Worm (Caenorhabditis elegans) whole organism, L3 larva: ENCODE data around the gene T23F11.11.

Experiments
- R02D3.7 ChIP-seq: fragments of 150-350 bp; optimal IDR thresholded peaks from 2 replicates; lab custom pipeline; 2014; ENCODE audit warnings: missing biosample characterization, missing genetic modification characterization
- ZK546.5 ChIP-seq: sonication (generic microtip); optimal IDR thresholded peaks from 2 replicates; lab custom pipeline; 2017; ENCODE audit warnings: missing biosample characterization, missing genetic modification characterization
- aly-2 ChIP-seq: fragments of 150-350 bp; optimal IDR thresholded peaks from 2 replicates; lab custom pipeline; 2014; ENCODE audit warnings: missing biosample characterization, missing genetic modification characterization
- ama-1 ChIP-seq: fragments of 150-350 bp; optimal IDR thresholded peaks from 2 replicates; lab custom pipeline; 2018
- ceh-16 ChIP-seq: sonication (generic microtip); optimal IDR thresholded peaks from 2 replicates; lab custom pipeline; 2017; ENCODE audit warnings: missing biosample characterization, missing genetic modification characterization
- ceh-28 ChIP-seq: fragments of 150-350 bp; optimal IDR thresholded peaks from 2 replicates; lab custom pipeline; 2014; ENCODE audit warnings: missing biosample characterization, missing genetic modification reagents, missing genetic modification characterization
- ceh-82 ChIP-seq: fragments of 150-350 bp; optimal IDR thresholded peaks from 2 replicates; lab custom pipeline; 2014; ENCODE audit warnings: missing biosample characterization, missing genetic modification characterization
- ceh-9 ChIP-seq: sonication (generic microtip); optimal IDR thresholded peaks from 2 replicates; lab custom pipeline; 2018; ENCODE audit warnings: missing biosample characterization, missing genetic modification characterization
- daf-12 ChIP-seq: fragments of 150-350 bp; optimal IDR thresholded peaks from 2 replicates; lab custom pipeline; 2014; ENCODE audit warnings: missing biosample characterization, missing genetic modification reagents, missing genetic modification characterization
- egl-27 ChIP-seq: sonication (generic microtip); optimal IDR thresholded peaks from 4 replicates; lab custom pipeline; 2017; ENCODE audit warnings: missing biosample characterization, missing genetic modification reagents, missing genetic modification characterization
- egl-5 ChIP-seq: fragments of 150-350 bp; optimal IDR thresholded peaks from 2 replicates; lab custom pipeline; 2017; ENCODE audit warnings: missing biosample characterization, missing genetic modification reagents, missing genetic modification characterization, inconsistent platforms
- elt-1 ChIP-seq: fragments of 150-350 bp; optimal IDR thresholded peaks from 2 replicates; lab custom pipeline; 2014; ENCODE audit warnings: missing biosample characterization, missing genetic modification characterization
- elt-2 ChIP-seq: sonication (generic microtip); optimal IDR thresholded peaks from 2 replicates; lab custom pipeline; 2016; ENCODE audit warnings: missing genetic modification reagents, mild to moderate bottlenecking, missing genetic modification characterization, missing compliant biosample characterization
- elt-3 ChIP-seq, 3 experiments: fragments of 150-350 bp in 1 of 3; sonication (generic microtip) in 2 of 3; optimal IDR thresholded peaks; 2 replicates in 2 of 3; 4 replicates in 1 of 3; lab custom pipeline; 2014 to 2017; ENCODE audit warnings: missing biosample characterization in 3 of 3, missing genetic modification characterization in 3 of 3
- eor-1 ChIP-seq, 2 experiments: fragments of 150-350 bp; optimal IDR thresholded peaks; 2 replicates each; lab custom pipeline; 2014 to 2018; ENCODE audit warnings: missing biosample characterization in 2 of 2, missing genetic modification characterization in 2 of 2
- fkh-10 ChIP-seq: sonication (generic microtip); optimal IDR thresholded peaks from 2 replicates; lab custom pipeline; 2017; ENCODE audit warnings: missing biosample characterization, missing genetic modification reagents, missing genetic modification characterization
- fkh-2 ChIP-seq: fragments of 150-350 bp; optimal IDR thresholded peaks from 2 replicates; lab custom pipeline; 2014; ENCODE audit warnings: missing biosample characterization, missing genetic modification reagents, missing genetic modification characterization
- fos-1 ChIP-seq: fragments of 150-350 bp; optimal IDR thresholded peaks from 2 replicates; lab custom pipeline; 2014; ENCODE audit warnings: missing biosample characterization, missing genetic modification characterization
- hmg-11 ChIP-seq: sonication (generic microtip); optimal IDR thresholded peaks from 2 replicates; lab custom pipeline; 2016; ENCODE audit warnings: missing genetic modification characterization, missing compliant biosample characterization
- jun-1 ChIP-seq: fragments of 150-350 bp; optimal IDR thresholded peaks from 2 replicates; lab custom pipeline; 2014; ENCODE audit warnings: missing biosample characterization, missing genetic modification reagents, missing genetic modification characterization
- lin-15B ChIP-seq: fragments of 150-350 bp; optimal IDR thresholded peaks from 2 replicates; lab custom pipeline; 2014; ENCODE audit warnings: missing biosample characterization, missing genetic modification characterization
- lin-39 ChIP-seq: fragments of 150-350 bp; optimal IDR thresholded peaks from 2 replicates; lab custom pipeline; 2018; ENCODE audit warnings: missing biosample characterization, missing genetic modification reagents, missing genetic modification characterization
- lsy-12 ChIP-seq: sonication (generic microtip); optimal IDR thresholded peaks from 2 replicates; lab custom pipeline; 2016; ENCODE audit warnings: mild to moderate bottlenecking, missing genetic modification characterization, missing compliant biosample characterization
- mdl-1 ChIP-seq: fragments of 150-350 bp; optimal IDR thresholded peaks from 2 replicates; lab custom pipeline; 2014; ENCODE audit warnings: missing biosample characterization, missing genetic modification characterization
- mml-1 ChIP-seq: fragments of 150-350 bp; sonication (generic microtip); optimal IDR thresholded peaks from 3 replicates; lab custom pipeline; 2014; ENCODE audit warnings: missing biosample characterization, missing genetic modification characterization
- nfya-1 ChIP-seq: sonication (generic microtip); optimal IDR thresholded peaks from 2 replicates; lab custom pipeline; 2017; ENCODE audit warnings: missing genetic modification characterization, mild to moderate bottlenecking, missing compliant biosample characterization, antibody characterized with exemption, moderate library complexity; ENCODE audit not compliant: insufficient read depth
- nhr-11 ChIP-seq: fragments of 150-350 bp; optimal IDR thresholded peaks from 2 replicates; lab custom pipeline; 2014; ENCODE audit warnings: missing biosample characterization, missing genetic modification characterization
- nhr-12 ChIP-seq: fragments of 150-350 bp; optimal IDR thresholded peaks from 2 replicates; lab custom pipeline; 2014; ENCODE audit warnings: missing biosample characterization, missing genetic modification characterization
- nhr-23 ChIP-seq: fragments of 150-350 bp; optimal IDR thresholded peaks from 2 replicates; lab custom pipeline; 2014; ENCODE audit warnings: missing biosample characterization, missing genetic modification reagents, missing genetic modification characterization
- nhr-237 ChIP-seq: fragments of 150-350 bp; optimal IDR thresholded peaks from 2 replicates; lab custom pipeline; 2014; ENCODE audit warnings: missing biosample characterization, missing genetic modification characterization
- nhr-25 ChIP-seq: sonication (generic microtip); optimal IDR thresholded peaks from 2 replicates; lab custom pipeline; 2017; ENCODE audit warnings: missing biosample characterization, missing genetic modification characterization
- nhr-28 ChIP-seq: fragments of 150-350 bp; optimal IDR thresholded peaks from 2 replicates; lab custom pipeline; 2014; ENCODE audit warnings: missing biosample characterization, missing genetic modification characterization
- nhr-43 ChIP-seq: sonication (generic microtip); optimal IDR thresholded peaks from 2 replicates; lab custom pipeline; 2016; ENCODE audit warnings: mild to moderate bottlenecking, missing genetic modification characterization, missing compliant biosample characterization; ENCODE audit not compliant: poor library complexity, severe bottlenecking
- nhr-67 ChIP-seq: fragments of 150-350 bp; optimal IDR thresholded peaks from 2 replicates; lab custom pipeline; 2014; ENCODE audit warnings: missing biosample characterization, missing genetic modification characterization
- nhr-76 ChIP-seq: fragments of 150-350 bp; sonication (generic microtip); optimal IDR thresholded peaks from 5 replicates; lab custom pipeline; 2014; ENCODE audit warnings: missing biosample characterization, missing genetic modification characterization
- nhr-77 ChIP-seq: fragments of 150-350 bp; optimal IDR thresholded peaks from 2 replicates; lab custom pipeline; 2014; ENCODE audit warnings: missing biosample characterization, missing genetic modification characterization
- pha-4 ChIP-seq: fragments of 150-350 bp; optimal IDR thresholded peaks from 2 replicates; lab custom pipeline; 2014; ENCODE audit warnings: missing biosample characterization, missing genetic modification reagents, missing genetic modification characterization
- pqm-1 ChIP-seq: fragments of 150-350 bp; optimal IDR thresholded peaks from 2 replicates; lab custom pipeline; 2017; ENCODE audit warnings: missing biosample characterization, missing genetic modification characterization, inconsistent platforms
- sea-2 ChIP-seq: fragments of 150-350 bp; sonication (generic microtip); optimal IDR thresholded peaks from 4 replicates; lab custom pipeline; 2014; ENCODE audit warnings: missing biosample characterization, missing genetic modification reagents, missing genetic modification characterization
- skn-1 ChIP-seq: fragments of 150-350 bp; optimal IDR thresholded peaks from 2 replicates; lab custom pipeline; 2014; ENCODE audit warnings: missing biosample characterization, missing genetic modification characterization
- snpc-4 ChIP-seq: fragments of 150-350 bp; optimal IDR thresholded peaks from 2 replicates; lab custom pipeline; 2014; ENCODE audit warnings: missing biosample characterization, missing genetic modification characterization
- tbx-2 ChIP-seq: sonication (generic microtip); optimal IDR thresholded peaks from 2 replicates; lab custom pipeline; 2016; ENCODE audit warnings: mild to moderate bottlenecking, missing genetic modification characterization, missing compliant biosample characterization
- unc-39 ChIP-seq: sonication (generic microtip); optimal IDR thresholded peaks from 4 replicates; lab custom pipeline; 2017; ENCODE audit warnings: missing biosample characterization, missing genetic modification characterization
- unc-62 ChIP-seq: fragments of 150-350 bp; sonication (generic microtip); optimal IDR thresholded peaks from 4 replicates; lab custom pipeline; 2014; ENCODE audit warnings: missing biosample characterization, missing genetic modification reagents, missing genetic modification characterization
- zag-1 ChIP-seq: fragments of 150-350 bp; optimal IDR thresholded peaks from 2 replicates; lab custom pipeline; 2014; ENCODE audit warnings: missing biosample characterization, missing genetic modification characterization
- ztf-11 ChIP-seq: fragments of 150-350 bp; optimal IDR thresholded peaks from 2 replicates; lab custom pipeline; 2014; ENCODE audit warnings: missing biosample characterization, missing genetic modification characterization
- ztf-4 ChIP-seq: fragments of 150-350 bp; optimal IDR thresholded peaks from 2 replicates; lab custom pipeline; 2014; ENCODE audit warnings: missing biosample characterization, missing genetic modification characterization

T23F11.11 gene

DNA sequence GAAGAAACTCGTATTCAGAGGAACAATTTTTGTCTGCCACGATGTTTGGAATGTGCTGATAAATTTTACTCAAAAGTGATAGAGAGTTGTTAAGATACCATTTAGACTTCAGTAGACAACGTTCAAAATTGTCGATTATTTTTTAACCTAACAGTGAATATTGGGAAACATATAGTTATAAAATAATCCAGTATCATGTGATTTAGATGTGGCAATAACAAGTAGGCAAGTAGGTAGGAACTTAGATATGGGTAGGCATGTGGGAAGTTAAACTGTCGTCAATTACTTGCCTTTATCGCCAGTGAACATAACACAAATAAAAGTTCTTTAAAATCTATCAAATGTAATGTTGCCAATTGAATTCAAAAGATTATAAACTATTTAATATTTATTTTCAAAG is at the start of gene T23F11.11:
TSS of gene T23F11.11 (minus strand) at position 101 of the 400 bp plus-strand sequence.
- TF ChIP-seq jun-1 (tag; lab: Kevin White, UChicago) (no peak), nfya-1 (tag; lab: Kevin White, UChicago) (no peak), egl-5 (tag; lab: Kevin White, UChicago) (no peak), aly-2 (tag; lab: Kevin White, UChicago) (no peak), fkh-10 (GFP tag; lab: Kevin White, UChicago) (no peak), ceh-9 (tag; lab: Kevin White, UChicago) (no peak), nhr-77 (tag; lab: Kevin White, UChicago) (no peak), ztf-11 (tag; lab: Kevin White, UChicago) (no peak), elt-1 (tag; lab: Kevin White, UChicago) (no peak), nhr-12 (no peak), mdl-1 (no peak), nhr-76 (tag; lab: Kevin White, UChicago) (no peak), ama-1 (lab: Kevin White, UChicago) (no peak), pqm-1 (tag; lab: Kevin White, UChicago) (no peak), nhr-11 (tag; lab: Kevin White, UChicago) (no peak), nhr-23 (tag; lab: Kevin White, UChicago) (no peak), egl-27 (tag; lab: Kevin White, UChicago) (no peak), tbx-2 (tag; lab: Kevin White, UChicago) (no peak)

DNA sequence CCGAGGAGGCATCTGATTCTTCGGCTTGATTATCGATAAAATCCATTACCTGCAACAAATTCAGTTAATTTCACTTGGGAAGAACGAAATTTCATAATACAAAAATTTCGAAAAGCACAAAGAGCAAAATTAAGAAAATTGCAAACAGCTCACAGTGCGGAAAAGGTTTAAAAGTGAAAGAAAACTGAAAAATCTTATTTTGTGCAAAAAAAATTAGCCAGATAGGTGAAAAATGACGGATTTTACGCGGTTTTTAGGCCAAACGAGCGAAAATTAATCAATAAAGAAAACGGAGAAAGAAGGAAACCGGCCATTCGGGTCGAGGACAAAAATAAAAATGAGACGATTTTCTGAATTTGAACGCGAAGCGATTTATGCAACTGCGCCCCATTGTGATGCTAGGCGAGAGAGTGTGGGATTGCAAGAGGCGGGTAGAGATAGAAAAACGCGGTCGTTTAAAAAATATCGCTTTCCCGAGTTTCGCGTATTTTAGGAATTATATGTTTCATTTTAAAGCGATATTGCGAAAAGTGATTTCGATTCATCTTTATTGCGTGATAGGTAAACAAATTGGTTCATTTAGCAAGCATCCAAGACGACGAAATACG is 49.3 kb upstream of the T23F11.11 start, which contains the start of gene emb-5:
TSS of gene emb-5 (minus strand) at position 51 of the 608 bp plus-strand sequence.
- TF ChIP-seq egl-5 (tag; lab: Kevin White, UChicago) (peak; percentile 35), ceh-9 (tag; lab: Kevin White, UChicago) (no peak), lin-15B (tag; lab: Kevin White, UChicago) (peak; percentile 81), skn-1 (tag; lab: Kevin White, UChicago) (no peak), sea-2 (GFP tag; lab: Kevin White, UChicago) (no peak), unc-62 (GFP tag; lab: Kevin White, UChicago) (no peak), mdl-1 (no peak), ceh-82 (no peak), nhr-77 (tag; lab: Kevin White, UChicago) (no peak), elt-1 (tag; lab: Kevin White, UChicago) (no peak), nhr-28 (tag; lab: Kevin White, UChicago) (no peak), ZK546.5 (tag; lab: Kevin White, UChicago) (no peak), ztf-11 (tag; lab: Kevin White, UChicago) (no peak), snpc-4 (no peak), nhr-43 (tag; lab: Kevin White, UChicago) (peak; percentile 3), zag-1 (no peak), pqm-1 (tag; lab: Kevin White, UChicago) (no peak), elt-3 (tag; optimal IDR thresholded peaks at IDR 0.05; lab: Kevin White, UChicago) (no peak), lsy-12 (no peak), jun-1 (tag; lab: Kevin White, UChicago) (no peak), fkh-2 (tag; lab: Kevin White, UChicago) (no peak), ceh-16 (tag; lab: Kevin White, UChicago) (no peak), mml-1 (tag; lab: Kevin White, UChicago) (no peak), nhr-67 (tag; lab: Kevin White, UChicago) (no peak), fkh-10 (GFP tag; lab: Kevin White, UChicago) (no peak), fos-1 (tag; lab: Kevin White, UChicago) (no peak), ztf-4 (tag; lab: Kevin White, UChicago) (no peak), nhr-25 (tag; lab: Kevin White, UChicago) (peak; percentile 54), ceh-28 (no peak), nhr-12 (no peak), R02D3.7 (peak; percentile 58), hmg-11 (peak; percentile 25), pha-4 (no peak), unc-39 (tag; lab: Kevin White, UChicago) (no peak), nhr-76 (tag; lab: Kevin White, UChicago) (no peak), egl-27 (tag; lab: Kevin White, UChicago) (no peak), tbx-2 (tag; lab: Kevin White, UChicago) (no peak), nhr-237 (tag; lab: Kevin White, UChicago) (no peak), nhr-23 (tag; lab: Kevin White, UChicago) (peak; percentile 53), ama-1 (lab: Kevin White, UChicago) (no peak), eor-1 (tag; optimal IDR thresholded peaks at IDR 0.05; lab: Kevin White, UChicago) (no peak), aly-2 (tag; lab: Kevin White, UChicago) (no peak), daf-12 (tag; lab: Kevin White, UChicago) (no peak), nhr-11 (tag; lab: Kevin White, UChicago) (no peak), elt-2 (tag; lab: Kevin White, UChicago) (no peak), nfya-1 (tag; lab: Kevin White, UChicago) (no peak), lin-39 (tag; lab: Kevin White, UChicago) (peak; percentile 73)
